Worm (Caenorhabditis elegans) whole organism, L1 larva: ENCODE measurements around the gene lsd-1.

Experiments
- ceh-82 ChIP-seq, 3 experiments: fragments of 150-350 bp in 1 of 3; sonication (generic microtip) in 2 of 3; optimal IDR thresholded peaks; 2 replicates each; lab custom pipeline; 2014 to 2017; ENCODE audit warnings: missing biosample characterization in 3 of 3, missing genetic modification characterization in 3 of 3
- grh-1 ChIP-seq: fragments of 200-800 bp; sonication (Bioruptor generic); IDR thresholded peaks from 2 replicates; pipeline ENCODE4 v1.3.6; 2022; ENCODE audit warnings: missing genetic modification reagents, missing genetic modification characterization, missing compliant biosample characterization
- lin-14 ChIP-seq: fragments of 200-800 bp; sonication (Bioruptor generic); optimal IDR thresholded peaks from 2 replicates; lab custom pipeline; 2018; ENCODE audit warnings: mild to moderate bottlenecking, missing genetic modification characterization, moderate library complexity, missing compliant biosample characterization
- lin-35 ChIP-seq, 2 experiments: fragments of 150-350 bp; optimal IDR thresholded peaks; 2 replicates each; lab custom pipeline; 2014; ENCODE audit warnings: missing biosample characterization in 2 of 2, missing genetic modification characterization in 2 of 2, missing genetic modification reagents in 2 of 2
- nhr-19 ChIP-seq: fragments of 200-800 bp; sonication (Bioruptor generic); conservative IDR thresholded peaks from 2 replicates; pipeline ENCODE4 v1.3.6; 2022; ENCODE audit warnings: missing genetic modification characterization, missing compliant biosample characterization
- unc-62 ChIP-seq: fragments of 150-350 bp; optimal IDR thresholded peaks from 2 replicates; lab custom pipeline; 2014; ENCODE audit warnings: missing biosample characterization, missing genetic modification reagents, missing genetic modification characterization

- TF ChIP-seq nhr-19 (GFP tag; lab: Robert Waterston, UW) (no peak), lin-14 (GFP tag; lab: Kevin White, UChicago) (no peak), lin-35 (GFP tag; optimal IDR thresholded peaks at IDR 0.05; lab: Kevin White, UChicago) (no peak), ceh-82 (tag; optimal IDR thresholded peaks at IDR 0.05; lab: Kevin White, UChicago) (no peak), grh-1 (GFP tag; lab: Robert Waterston, UW) (no peak), unc-62 (GFP tag; lab: Kevin White, UChicago) (no peak)
Observed at ce11 chrX:11985887-11986286, 37.2 kb downstream of the lsd-1 start, which contains the start of gene C49F5.5.
